Worm (Caenorhabditis elegans) whole organism, mixed stage, embryonic: ENCODE data around the gene crn-5.

Experiments used
- ces-1 ChIP-seq: fragments of 150-350 bp; optimal IDR thresholded peaks from 2 replicates; lab custom pipeline; 2014; ENCODE audit warnings: missing biosample characterization, missing genetic modification reagents, missing genetic modification characterization
- mep-1 ChIP-seq: fragments of 150-350 bp; optimal IDR thresholded peaks from 2 replicates; lab custom pipeline; 2017; ENCODE audit warnings: missing biosample characterization, missing genetic modification reagents, missing genetic modification characterization, inconsistent platforms
- nhr-12 ChIP-seq: fragments of 150-350 bp; optimal IDR thresholded peaks from 2 replicates; lab custom pipeline; 2014; ENCODE audit warnings: missing biosample characterization, missing genetic modification characterization
- nhr-237 ChIP-seq: fragments of 150-350 bp; optimal IDR thresholded peaks from 2 replicates; lab custom pipeline; 2014; ENCODE audit warnings: missing biosample characterization, missing genetic modification characterization
- snpc-4 ChIP-seq: fragments of 150-350 bp; optimal IDR thresholded peaks from 2 replicates; lab custom pipeline; 2014; ENCODE audit warnings: missing biosample characterization, missing genetic modification characterization
- sptf-1 ChIP-seq: sonication (generic microtip); optimal IDR thresholded peaks from 2 replicates; lab custom pipeline; 2017; ENCODE audit warnings: mild to moderate bottlenecking, missing genetic modification characterization, moderate library complexity, missing compliant biosample characterization
- ztf-11 ChIP-seq: fragments of 150-350 bp; optimal IDR thresholded peaks from 2 replicates; lab custom pipeline; 2014; ENCODE audit warnings: missing biosample characterization, missing genetic modification characterization

DNA sequence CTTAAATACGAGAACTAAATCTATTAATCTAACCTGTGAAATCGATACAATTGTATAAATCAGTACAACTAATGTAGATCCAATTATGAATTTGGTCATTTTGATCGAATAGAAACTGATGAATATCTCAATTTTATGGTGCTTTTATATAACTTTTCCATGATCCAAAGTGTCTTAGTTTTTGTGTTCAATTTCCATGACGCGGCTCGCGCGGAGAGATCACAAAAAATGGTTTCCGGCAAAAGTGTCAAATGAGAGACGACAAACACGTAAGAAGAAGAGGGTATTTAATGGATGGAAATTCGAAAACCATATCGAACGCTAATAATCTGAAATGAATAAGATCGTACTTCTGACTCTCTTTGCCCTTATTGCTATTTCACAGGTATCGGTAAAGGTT, 28.0 kb upstream of the crn-5 start, which contains the start of the genes C06A1.6 and C06A1.7:
- TF ChIP-seq mep-1 (no peak), ztf-11 (tag; lab: Kevin White, UChicago) (no peak), ces-1 (GFP tag; lab: Kevin White, UChicago) (no peak), sptf-1 (tag; lab: Kevin White, UChicago) (no peak), nhr-237 (tag; lab: Kevin White, UChicago) (no peak), nhr-12 (no peak), snpc-4 (no peak)
